Worm (Caenorhabditis elegans): Measurements from ENCODE around the gene glb-4.

DNA sequence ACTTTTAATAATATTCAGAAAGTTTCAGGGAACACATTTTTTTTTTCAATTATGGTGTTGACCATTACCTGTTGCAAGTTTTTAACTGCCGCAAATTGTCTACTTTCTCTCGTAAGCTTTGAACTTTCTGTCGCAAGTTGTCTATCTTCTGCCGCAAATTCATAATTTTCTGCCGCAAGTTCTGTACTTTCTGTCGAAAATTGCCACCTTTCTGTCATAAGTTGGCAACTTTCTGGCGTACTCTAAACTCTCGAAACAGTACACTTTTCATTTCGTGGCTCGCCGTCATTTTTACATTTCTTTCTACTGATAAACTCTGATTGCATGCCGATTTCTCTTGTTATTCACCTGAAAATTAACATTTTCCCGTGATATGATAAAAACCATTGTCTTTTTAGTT, 44.4 kb upstream of the glb-4 start:
- TF ChIP-seq ama-1 (optimal IDR thresholded peaks at IDR 0.05) (no peak), pes-1 (GFP tag; IDR thresholded peaks at IDR 0.05) (no peak), B0310.2 (tag; optimal IDR thresholded peaks at IDR 0.05) (no peak), hnd-1 (tag; optimal IDR thresholded peaks at IDR 0.05) (no peak), aly-1 (tag; optimal IDR thresholded peaks at IDR 0.05) (no peak), tbx-37 (GFP tag; conservative IDR thresholded peaks at IDR 0.05) (no peak), sea-1 (GFP tag; conservative IDR thresholded peaks at IDR 0.05) (no peak), scrt-1 (GFP tag; IDR thresholded peaks at IDR 0.05) (no peak), tbx-11 (GFP tag; IDR thresholded peaks at IDR 0.05) (no peak), tra-4 (tag; optimal IDR thresholded peaks at IDR 0.05) (no peak)
